Fruit fly (Drosophila melanogaster): ENCODE results near the gene Tango10.

The Tango10 gene

DNA sequence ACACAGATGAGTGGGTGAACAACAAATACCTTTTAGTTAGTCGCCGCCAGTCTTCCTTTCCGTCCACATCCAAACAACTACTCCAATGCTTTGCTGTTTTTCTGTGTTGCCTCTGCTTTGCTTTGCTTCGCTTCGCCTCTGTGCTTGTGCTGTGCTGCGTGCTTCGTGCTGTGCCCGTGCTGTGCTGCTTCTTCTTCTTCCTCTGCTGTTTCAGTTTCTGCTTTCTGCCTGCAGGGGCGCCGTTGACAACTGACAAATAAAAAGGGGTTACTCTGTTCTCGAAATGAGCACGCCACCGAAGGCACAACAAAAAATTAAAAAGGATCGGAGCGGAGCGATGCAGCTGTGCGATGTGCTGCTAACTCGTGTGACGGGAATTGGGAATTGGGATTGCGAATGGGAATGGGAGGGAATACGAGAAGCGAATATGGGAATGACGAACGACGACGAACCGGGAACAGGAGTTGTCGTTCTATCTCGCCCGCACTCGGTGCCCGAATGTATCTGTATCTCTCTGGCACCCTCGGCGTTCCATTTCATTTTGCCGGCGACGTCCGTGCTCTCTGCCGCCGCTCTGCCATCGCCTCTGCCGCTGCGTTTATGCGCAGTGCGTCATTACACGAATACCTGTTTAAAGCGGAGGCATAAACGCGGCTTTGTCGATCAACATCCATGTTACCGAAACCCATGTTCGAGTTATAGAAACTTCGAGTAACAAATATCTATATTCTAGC lies 5.3 kb upstream of the Tango10 start (continued):
- TF ChIP-seq Xrp1 (GFP tag; IDR thresholded peaks at IDR 0.05) (peak; percentile 56), CG16815 (GFP tag; optimal IDR thresholded peaks at IDR 0.05) (peak; percentile 37), CG7271 (tag; optimal IDR thresholded peaks at IDR 0.05) (no peak), CG7928 (GFP tag; optimal IDR thresholded peaks at IDR 0.05) (peak; percentile 37), Fer3 (tag; optimal IDR thresholded peaks at IDR 0.05) (peak; percentile 64), CG1792 (GFP tag; optimal IDR thresholded peaks at IDR 0.05) (peak; percentile 44), CG11560 (tag; IDR thresholded peaks at IDR 0.05) (peak; percentile 47; the same call in 2 of the 3 replicates), CG4854 (GFP tag; optimal IDR thresholded peaks at IDR 0.05) (peak; percentile 40), BEAF-32 (GFP tag; optimal IDR thresholded peaks at IDR 0.05) (peak; percentile 61), sr (GFP tag; IDR thresholded peaks at IDR 0.05) (no peak), CG32532 (GFP tag; IDR thresholded peaks at IDR 0.05) (peak; percentile 77), Lpt (GFP tag; optimal IDR thresholded peaks at IDR 0.05) (no peak), Spps (tag; optimal IDR thresholded peaks at IDR 0.05) (no peak), scrt (GFP tag; optimal IDR thresholded peaks at IDR 0.05) (peak; percentile 37), CG13424 (tag; optimal IDR thresholded peaks at IDR 0.05) (peak; percentile 64), ttk (GFP tag; IDR thresholded peaks at IDR 0.05) (peak; percentile 47; the same call in 1 of the 2 replicates), MTF-1 (GFP tag; optimal IDR thresholded peaks at IDR 0.05; ENCODE audit: borderline replicate concordance) (no peak), Atf6 (GFP tag; IDR thresholded peaks at IDR 0.05) (peak; percentile 81), CG4424 (GFP tag; optimal IDR thresholded peaks at IDR 0.05) (no peak), CG9609 (GFP tag; optimal IDR thresholded peaks at IDR 0.05) (peak; percentile 59), sug (tag; optimal IDR thresholded peaks at IDR 0.05) (peak; percentile 45), CG15269 (tag; optimal IDR thresholded peaks at IDR 0.05) (peak; percentile 78), kni (GFP tag; optimal IDR thresholded peaks at IDR 0.05) (peak; percentile 83), oc (tag; optimal IDR thresholded peaks at IDR 0.05) (peak; percentile 53), pzg (GFP tag; optimal IDR thresholded peaks at IDR 0.05) (peak; percentile 17), shn (GFP tag; optimal IDR thresholded peaks at IDR 0.05) (peak; percentile 75), tx (GFP tag; optimal IDR thresholded peaks at IDR 0.05) (peak; percentile 60), ewg (GFP tag; optimal IDR thresholded peaks at IDR 0.05) (peak; percentile 44), Taf1 (GFP tag; IDR thresholded peaks at IDR 0.05) (peak; percentile 36; the same call in 1 of the 2 replicates), CG14667 (GFP tag; IDR thresholded peaks at IDR 0.05) (peak; percentile 38; the same call in 1 of the 2 replicates), E2f2 (GFP tag; IDR thresholded peaks at IDR 0.05) (peak; percentile 51), sens-2 (GFP tag; IDR thresholded peaks at IDR 0.05) (no peak), CG6272 (GFP tag; IDR thresholded peaks at IDR 0.05) (peak; percentile 62), CG4617 (GFP tag; optimal IDR thresholded peaks at IDR 0.05; ENCODE audit: borderline replicate concordance) (no peak), pfk (GFP tag; optimal IDR thresholded peaks at IDR 0.05) (peak; percentile 98), zfh2 (GFP tag; optimal IDR thresholded peaks at IDR 0.05) (peak; percentile 82), CG5245 (GFP tag; optimal IDR thresholded peaks at IDR 0.05) (no peak), z (GFP tag; IDR thresholded peaks at IDR 0.05) (peak; percentile 43; the same call in 1 of the 3 replicates), danr (GFP tag; IDR thresholded peaks at IDR 0.05) (peak; percentile 77), sob (GFP tag; IDR thresholded peaks at IDR 0.05) (peak; percentile 71), luna (GFP tag; optimal IDR thresholded peaks at IDR 0.05) (no peak), CG32772 (GFP tag; IDR thresholded peaks at IDR 0.05) (peak; percentile 53), D (optimal IDR thresholded peaks at IDR 0.05) (peak; percentile 29), D (GFP tag; optimal IDR thresholded peaks at IDR 0.05) (peak; percentile 0), lov (optimal IDR thresholded peaks at IDR 0.05) (no peak), lov (GFP tag; IDR thresholded peaks at IDR 0.05) (peak; percentile 60; the same call in 2 of the 3 replicates), grn (GFP tag; optimal IDR thresholded peaks at IDR 0.05) (no peak), Drgx (GFP tag; IDR thresholded peaks at IDR 0.05) (peak; percentile 59), CG7786 (GFP tag; optimal IDR thresholded peaks at IDR 0.05) (peak; percentile 82), Chrac-16 (GFP tag; optimal IDR thresholded peaks at IDR 0.05) (peak; percentile 7)
